Worm (Caenorhabditis elegans) whole organism, mixed stage, embryonic: Measurements from ENCODE around the gene H12D21.11.

Experiments
- M03D4.4 ChIP-seq: sonication (generic microtip); optimal IDR thresholded peaks from 2 replicates; lab custom pipeline; 2017; ENCODE audit warnings: mild to moderate bottlenecking, missing genetic modification characterization, missing compliant biosample characterization
- lsy-2 ChIP-seq: fragments of 150-350 bp; optimal IDR thresholded peaks from 2 replicates; lab custom pipeline; 2014; ENCODE audit warnings: missing biosample characterization, missing genetic modification characterization
- nhr-237 ChIP-seq: fragments of 150-350 bp; optimal IDR thresholded peaks from 2 replicates; lab custom pipeline; 2014; ENCODE audit warnings: missing biosample characterization, missing genetic modification characterization

DNA sequence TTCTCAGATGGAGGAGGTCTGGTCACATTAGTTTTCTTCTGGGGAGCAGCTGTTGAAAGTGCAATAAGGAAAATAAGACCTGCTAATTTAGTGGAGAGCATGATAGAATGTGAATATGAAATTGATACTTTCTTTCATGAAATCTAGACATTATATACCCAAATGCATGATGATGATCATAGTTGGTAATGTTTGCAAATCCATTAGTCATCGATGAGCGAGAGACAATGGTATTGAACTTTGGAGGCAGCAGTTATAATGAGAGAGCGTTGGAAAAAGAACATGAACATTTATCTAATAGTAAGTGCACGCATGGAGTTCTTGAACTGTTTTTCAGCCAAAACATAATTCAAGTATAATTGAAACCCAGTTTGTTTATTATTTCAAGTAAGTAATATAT, 18.0 kb upstream of the H12D21.11 start, which contains the start of gene H12D21.6:
- TF ChIP-seq lsy-2 (tag; lab: Kevin White, UChicago): no peak
- no peak for TF ChIP-seq M03D4.4 (tag; lab: Kevin White, UChicago)
- no peak for TF ChIP-seq nhr-237
